Fruit fly (Drosophila melanogaster): Measurements from ENCODE around the gene Art6.

Art6 gene

dm6 chr3R:13949571-13949970, 4.0 kb upstream of the Art6 start:
- no peak for TF ChIP-seq psq (optimal IDR thresholded peaks at IDR 0.05)
- TF ChIP-seq Dll (optimal IDR thresholded peaks at IDR 0.05), result no peak
- no peak for TF ChIP-seq usp (GFP tag; optimal IDR thresholded peaks at IDR 0.05)
- TF ChIP-seq CG8478 (optimal IDR thresholded peaks at IDR 0.05), result no peak
- TF ChIP-seq pan (optimal IDR thresholded peaks at IDR 0.05), result no peak
- no peak for TF ChIP-seq EcR (GFP tag; optimal IDR thresholded peaks at IDR 0.05)

dm6 chr3R:13948237-13948636, 2.6 kb upstream of the Art6 start, which contains the start of gene CG31517:
CG31517 (plus strand) TSS chr3R:13948420.
- TF ChIP-seq Dll (optimal IDR thresholded peaks at IDR 0.05) (no peak), usp (GFP tag; optimal IDR thresholded peaks at IDR 0.05) (no peak), EcR (GFP tag; optimal IDR thresholded peaks at IDR 0.05) (no peak), pan (optimal IDR thresholded peaks at IDR 0.05) (no peak), psq (optimal IDR thresholded peaks at IDR 0.05) (no peak), CG8478 (optimal IDR thresholded peaks at IDR 0.05) (no peak)

- TF ChIP-seq usp (GFP tag; optimal IDR thresholded peaks at IDR 0.05) (no peak), pan (optimal IDR thresholded peaks at IDR 0.05) (no peak), CG8478 (optimal IDR thresholded peaks at IDR 0.05) (no peak), Dll (optimal IDR thresholded peaks at IDR 0.05) (no peak)
Measured at dm6 chr3R:13947415-13947814, 1.8 kb upstream of the Art6 start.

dm6 chr3R:13946117-13946516, 505 bp upstream of the Art6 start:
- TF ChIP-seq usp (GFP tag; optimal IDR thresholded peaks at IDR 0.05) (no peak), EcR (GFP tag; optimal IDR thresholded peaks at IDR 0.05) (no peak), Dll (optimal IDR thresholded peaks at IDR 0.05) (no peak), CG8478 (optimal IDR thresholded peaks at IDR 0.05) (no peak), pan (optimal IDR thresholded peaks at IDR 0.05) (no peak), psq (optimal IDR thresholded peaks at IDR 0.05) (no peak)

- TF ChIP-seq EcR (GFP tag; optimal IDR thresholded peaks at IDR 0.05) (no peak), usp (GFP tag; optimal IDR thresholded peaks at IDR 0.05) (no peak), psq (optimal IDR thresholded peaks at IDR 0.05) (no peak), pan (optimal IDR thresholded peaks at IDR 0.05) (no peak), Dll (optimal IDR thresholded peaks at IDR 0.05) (no peak), CG8478 (optimal IDR thresholded peaks at IDR 0.05) (no peak)
Measured at dm6 chr3R:13943360-13943759, 2.3 kb downstream of the Art6 start, which contains the start of gene Art9. Art9 (minus strand) TSS chr3R:13943460.

dm6 chr3R:13941390-13941789, 4.2 kb downstream of the Art6 start:
- TF ChIP-seq EcR (GFP tag; optimal IDR thresholded peaks at IDR 0.05) (no peak), CG8478 (optimal IDR thresholded peaks at IDR 0.05) (no peak), psq (optimal IDR thresholded peaks at IDR 0.05) (no peak), usp (GFP tag; optimal IDR thresholded peaks at IDR 0.05) (no peak), Dll (optimal IDR thresholded peaks at IDR 0.05) (no peak), pan (optimal IDR thresholded peaks at IDR 0.05) (no peak)

dm6 chr3R:13939353-13940049, 6.1 kb downstream of the Art6 start:
- TF ChIP-seq EcR (GFP tag; optimal IDR thresholded peaks at IDR 0.05) (no peak), Dll (optimal IDR thresholded peaks at IDR 0.05) (no peak), psq (optimal IDR thresholded peaks at IDR 0.05) (no peak), pan (optimal IDR thresholded peaks at IDR 0.05) (no peak), CG8478 (optimal IDR thresholded peaks at IDR 0.05) (no peak), usp (GFP tag; optimal IDR thresholded peaks at IDR 0.05) (no peak)

dm6 chr3R:13936309-13936708, 9.3 kb downstream of the Art6 start:
- TF ChIP-seq CG8478 (optimal IDR thresholded peaks at IDR 0.05) (no peak), usp (GFP tag; optimal IDR thresholded peaks at IDR 0.05) (no peak), psq (optimal IDR thresholded peaks at IDR 0.05) (no peak), EcR (GFP tag; optimal IDR thresholded peaks at IDR 0.05) (no peak), Dll (optimal IDR thresholded peaks at IDR 0.05) (no peak), pan (optimal IDR thresholded peaks at IDR 0.05) (no peak)

- TF ChIP-seq pan (optimal IDR thresholded peaks at IDR 0.05) (no peak), Dll (optimal IDR thresholded peaks at IDR 0.05) (no peak), EcR (GFP tag; optimal IDR thresholded peaks at IDR 0.05) (no peak), psq (optimal IDR thresholded peaks at IDR 0.05) (no peak)
Measured at dm6 chr3R:13934618-13935017, 11.0 kb downstream of the Art6 start.

dm6 chr3R:13933966-13934365, 11.6 kb downstream of the Art6 start:
- TF ChIP-seq pan (optimal IDR thresholded peaks at IDR 0.05) (no peak), usp (GFP tag; optimal IDR thresholded peaks at IDR 0.05) (no peak), Dll (optimal IDR thresholded peaks at IDR 0.05) (no peak), psq (optimal IDR thresholded peaks at IDR 0.05) (no peak), EcR (GFP tag; optimal IDR thresholded peaks at IDR 0.05) (no peak), CG8478 (optimal IDR thresholded peaks at IDR 0.05) (no peak)

dm6 chr3R:13931813-13932212, 13.8 kb downstream of the Art6 start:
- TF ChIP-seq CG8478 (optimal IDR thresholded peaks at IDR 0.05), result no peak
- no peak for TF ChIP-seq psq (optimal IDR thresholded peaks at IDR 0.05)

dm6 chr3R:13930252-13930651, 15.4 kb downstream of the Art6 start:
- TF ChIP-seq pan (optimal IDR thresholded peaks at IDR 0.05) (no peak), EcR (GFP tag; optimal IDR thresholded peaks at IDR 0.05) (no peak), psq (optimal IDR thresholded peaks at IDR 0.05) (no peak), usp (GFP tag; optimal IDR thresholded peaks at IDR 0.05) (no peak), CG8478 (optimal IDR thresholded peaks at IDR 0.05) (no peak), Dll (optimal IDR thresholded peaks at IDR 0.05) (no peak)

dm6 chr3R:13927543-13927942, 18.1 kb downstream of the Art6 start:
- TF ChIP-seq EcR (GFP tag; optimal IDR thresholded peaks at IDR 0.05) (no peak), usp (GFP tag; optimal IDR thresholded peaks at IDR 0.05) (no peak), CG8478 (optimal IDR thresholded peaks at IDR 0.05) (no peak), pan (optimal IDR thresholded peaks at IDR 0.05) (no peak), psq (optimal IDR thresholded peaks at IDR 0.05) (no peak), Dll (optimal IDR thresholded peaks at IDR 0.05) (no peak)
